Fruit fly (Drosophila melanogaster) whole organism, embryonic: ENCODE measurements around the gene Trs20.

ENCODE experiments used
- Adf1 ChIP-seq: fragments of 200-800 bp; sonication (Bioruptor generic); IDR thresholded peaks from 2 replicates; pipeline ENCODE4 v1.3.6; 2022; ENCODE audit warnings: missing biosample characterization, missing genetic modification characterization
- BtbVII ChIP-seq: fragments of 200-800 bp; sonication (Bioruptor generic); optimal IDR thresholded peaks from 3 replicates; lab custom pipeline; 2017; ENCODE audit warnings: missing biosample characterization, mild to moderate bottlenecking, missing genetic modification characterization
- Bteb2 ChIP-seq: fragments of 200-800 bp; sonication (Bioruptor generic); optimal IDR thresholded peaks from 2 replicates; lab custom pipeline; 2016; ENCODE audit warnings: missing biosample characterization, missing genetic modification characterization
- CG12155 ChIP-seq: fragments of 200-800 bp; sonication (Bioruptor generic); optimal IDR thresholded peaks from 3 replicates; lab custom pipeline; 2016; ENCODE audit warnings: missing biosample characterization, missing genetic modification characterization
- CG13296 ChIP-seq: fragments of 200-800 bp; sonication (Bioruptor generic); optimal IDR thresholded peaks from 3 replicates; lab custom pipeline; 2018; ENCODE audit warnings: missing biosample characterization, mild to moderate bottlenecking, missing genetic modification characterization
- CG13894 ChIP-seq: fragments of 200-800 bp; sonication (Bioruptor generic); optimal IDR thresholded peaks from 3 replicates; lab custom pipeline; 2018; ENCODE audit warnings: missing biosample characterization, mild to moderate bottlenecking, missing genetic modification characterization, moderate library complexity
- CG14014 ChIP-seq: fragments of 200-800 bp; sonication (Bioruptor generic); IDR thresholded peaks from 2 replicates; pipeline ENCODE4 v1.3.6; 2022; ENCODE audit warnings: missing biosample characterization, missing genetic modification characterization
- CG14441 ChIP-seq: fragments of 200-800 bp; sonication (Bioruptor generic); IDR thresholded peaks from 2 replicates; pipeline ENCODE4 v1.3.6; 2022; ENCODE audit warnings: missing biosample characterization, missing genetic modification characterization
- CG15011 ChIP-seq: fragments of 200-800 bp; sonication (Bioruptor generic); optimal IDR thresholded peaks from 3 replicates; lab custom pipeline; 2018; ENCODE audit warnings: missing biosample characterization, mild to moderate bottlenecking, missing genetic modification characterization
- CG1792 ChIP-seq: fragments of 200-800 bp; sonication (Bioruptor generic); optimal IDR thresholded peaks from 2 replicates; lab custom pipeline; 2016; ENCODE audit warnings: missing biosample characterization, missing genetic modification characterization
- CG31365 ChIP-seq: fragments of 200-800 bp; sonication (Bioruptor generic); optimal IDR thresholded peaks from 2 replicates; lab custom pipeline; 2018; ENCODE audit warnings: missing biosample characterization, mild to moderate bottlenecking, missing genetic modification characterization
- CG3163 ChIP-seq: fragments of 200-800 bp; sonication (Bioruptor generic); optimal IDR thresholded peaks from 3 replicates; lab custom pipeline; 2016; ENCODE audit warnings: missing biosample characterization, missing genetic modification characterization
- CG34376 ChIP-seq: fragments of 200-800 bp; sonication (Bioruptor generic); optimal IDR thresholded peaks from 2 replicates; lab custom pipeline; 2018; ENCODE audit warnings: missing biosample characterization, mild to moderate bottlenecking, missing genetic modification characterization
- CG6683 ChIP-seq: fragments of 200-800 bp; sonication (Bioruptor generic); optimal IDR thresholded peaks from 2 replicates; lab custom pipeline; 2017; ENCODE audit warnings: missing biosample characterization, mild to moderate bottlenecking, missing genetic modification characterization, missing genetic modification reagents
- CG6765 ChIP-seq: fragments of 200-800 bp; sonication (Bioruptor generic); optimal IDR thresholded peaks from 3 replicates; lab custom pipeline; 2017; ENCODE audit warnings: missing biosample characterization, mild to moderate bottlenecking, missing genetic modification characterization
- CG7372 ChIP-seq: fragments of 200-800 bp; sonication (Bioruptor generic); IDR thresholded peaks from 2 replicates; pipeline ENCODE4 v1.3.6; 2022; ENCODE audit warnings: missing biosample characterization, missing genetic modification characterization
- CG8944 ChIP-seq: fragments of 200-800 bp; sonication (Bioruptor generic); optimal IDR thresholded peaks from 3 replicates; lab custom pipeline; 2016; ENCODE audit warnings: missing biosample characterization, missing genetic modification characterization
- Chrac-16 ChIP-seq: fragments of 200-800 bp; sonication (Bioruptor generic); optimal IDR thresholded peaks from 3 replicates; lab custom pipeline; 2016; ENCODE audit warnings: missing biosample characterization, missing genetic modification characterization
- D19A ChIP-seq: fragments of 200-800 bp; optimal IDR thresholded peaks from 3 replicates; lab custom pipeline; 2019; ENCODE audit warnings: missing biosample characterization, mild to moderate bottlenecking, missing genetic modification characterization, moderate library complexity
- Dfd ChIP-seq, 2 experiments: fragments of >200 bp; optimal IDR thresholded peaks; 2 replicates each; lab custom pipeline; 2017; ENCODE audit warnings: missing biosample characterization in 2 of 2, missing genetic modification characterization in 2 of 2
- Doc3 ChIP-seq: fragments of 200-800 bp; sonication (Bioruptor generic); IDR thresholded peaks from 3 replicates; pipeline ENCODE4 v1.3.6; 2022; ENCODE audit warnings: missing biosample characterization, missing genetic modification characterization; ENCODE audit not compliant: partially characterized antibody
- E2f2 ChIP-seq: fragments of 200-800 bp; sonication (Bioruptor generic); IDR thresholded peaks from 2 replicates; pipeline ENCODE4 v1.3.6; 2022; ENCODE audit warnings: missing biosample characterization, missing genetic modification characterization
- Fer2 ChIP-seq: fragments of 200-800 bp; sonication (Bioruptor generic); optimal IDR thresholded peaks from 2 replicates; lab custom pipeline; 2018; ENCODE audit warnings: missing biosample characterization, mild to moderate bottlenecking, missing genetic modification characterization, moderate library complexity
- Gug ChIP-seq: fragments of 200-800 bp; sonication (Bioruptor generic); IDR thresholded peaks from 4 replicates; pipeline ENCODE4 v1.3.6; 2022; ENCODE audit warnings: missing biosample characterization, missing genetic modification characterization
- Hr78 ChIP-seq, 2 experiments: fragments of 200-800 bp in 1 of 2; fragments of >200 bp in 1 of 2; sonication (Bioruptor generic) in 1 of 2; optimal IDR thresholded peaks; 2 replicates each; lab custom pipeline; 2017 to 2019; ENCODE audit warnings: missing biosample characterization in 2 of 2, missing genetic modification characterization in 2 of 2, mild to moderate bottlenecking in 1 of 2, moderate library complexity in 1 of 2
- NfI ChIP-seq: fragments of 200-800 bp; sonication (Bioruptor generic); optimal IDR thresholded peaks from 3 replicates; lab custom pipeline; 2018; ENCODE audit warnings: missing biosample characterization, mild to moderate bottlenecking, missing genetic modification characterization, moderate library complexity
- Opbp ChIP-seq: fragments of 200-800 bp; sonication (Bioruptor generic); IDR thresholded peaks from 3 replicates; pipeline ENCODE4 v1.3.6; 2022; ENCODE audit warnings: missing biosample characterization, missing genetic modification characterization; ENCODE audit not compliant: partially characterized antibody
- Sin3A ChIP-seq: fragments of >200 bp; optimal IDR thresholded peaks from 2 replicates; lab custom pipeline; 2018
- Sry-δ ChIP-seq: fragments of 200-800 bp; sonication (Bioruptor generic); optimal IDR thresholded peaks from 2 replicates; lab custom pipeline; 2016; ENCODE audit warnings: missing biosample characterization, missing genetic modification characterization
- Tbp ChIP-seq: fragments of >200 bp; optimal IDR thresholded peaks from 2 replicates; lab custom pipeline; 2018; ENCODE audit warnings: missing biosample characterization, missing genetic modification characterization
- Trl ChIP-seq, 3 experiments: fragments of >200 bp in 2 of 3; fragments of 200-800 bp in 1 of 3; sonication (Bioruptor generic) in 1 of 3; optimal IDR thresholded peaks; 2 replicates in 1 of 3; 3 replicates in 2 of 3; lab custom pipeline; 2016 to 2017; ENCODE audit warnings: missing biosample characterization in 1 of 3, missing genetic modification characterization in 1 of 3
- ab ChIP-seq: fragments of 200-800 bp; sonication (Bioruptor generic); optimal IDR thresholded peaks from 2 replicates; lab custom pipeline; 2016; ENCODE audit warnings: missing biosample characterization, missing genetic modification characterization
- ac ChIP-seq: fragments of 200-800 bp; sonication (Bioruptor generic); optimal IDR thresholded peaks from 3 replicates; lab custom pipeline; 2017; ENCODE audit warnings: missing biosample characterization, mild to moderate bottlenecking, missing genetic modification characterization
- bab2 ChIP-seq: fragments of 200-800 bp; sonication (Bioruptor generic); optimal IDR thresholded peaks from 2 replicates; lab custom pipeline; 2016; ENCODE audit warnings: missing biosample characterization, missing genetic modification characterization
- crol ChIP-seq: fragments of 200-800 bp; sonication (Bioruptor generic); IDR thresholded peaks from 2 replicates; pipeline ENCODE4 v1.3.6; 2022; ENCODE audit warnings: missing biosample characterization, missing genetic modification characterization
- crp ChIP-seq, 2 experiments: fragments of 200-800 bp; sonication (Bioruptor generic); optimal IDR thresholded peaks; 2 replicates in 1 of 2; 3 replicates in 1 of 2; lab custom pipeline; 2017; ENCODE audit warnings: missing biosample characterization in 2 of 2, missing genetic modification characterization in 2 of 2, mild to moderate bottlenecking in 1 of 2, moderate library complexity in 1 of 2
- emc ChIP-seq: fragments of 200-800 bp; sonication (Bioruptor generic); optimal IDR thresholded peaks from 2 replicates; lab custom pipeline; 2016; ENCODE audit warnings: missing biosample characterization, missing genetic modification characterization
- h ChIP-seq: fragments of >200 bp; optimal IDR thresholded peaks from 2 replicates; lab custom pipeline; 2017
- insv ChIP-seq, 2 experiments: fragments of 200-800 bp; sonication (Bioruptor generic); optimal IDR thresholded peaks; 3 replicates each; lab custom pipeline; 2016 to 2018; ENCODE audit warnings: missing biosample characterization in 2 of 2, missing genetic modification characterization in 2 of 2
- mam ChIP-seq: fragments of 200-800 bp; sonication (Bioruptor generic); optimal IDR thresholded peaks from 3 replicates; lab custom pipeline; 2016; ENCODE audit warnings: missing biosample characterization, missing genetic modification characterization
- mld ChIP-seq: fragments of 200-800 bp; sonication (Bioruptor generic); IDR thresholded peaks from 3 replicates; pipeline ENCODE4 v1.3.6; 2022; ENCODE audit warnings: missing biosample characterization, missing genetic modification characterization; ENCODE audit not compliant: partially characterized antibody
- onecut ChIP-seq: fragments of 200-800 bp; sonication (Bioruptor generic); IDR thresholded peaks from 2 replicates; pipeline ENCODE4 v1.3.6; 2022; ENCODE audit warnings: missing biosample characterization, missing genetic modification characterization
- row ChIP-seq: fragments of 200-800 bp; sonication (Bioruptor generic); IDR thresholded peaks from 3 replicates; pipeline ENCODE4 v1.3.6; 2022; ENCODE audit warnings: missing biosample characterization, missing genetic modification characterization
- schlank ChIP-seq: fragments of 200-800 bp; sonication (Bioruptor generic); optimal IDR thresholded peaks from 2 replicates; lab custom pipeline; 2018; ENCODE audit warnings: missing biosample characterization, mild to moderate bottlenecking, missing genetic modification characterization
- tgo ChIP-seq: fragments of 200-800 bp; sonication (Bioruptor generic); IDR thresholded peaks from 3 replicates; pipeline ENCODE4 v1.3.6; 2022; ENCODE audit warnings: missing biosample characterization, missing genetic modification characterization
- toy ChIP-seq: fragments of 200-800 bp; sonication (Bioruptor generic); IDR thresholded peaks from 2 replicates; pipeline ENCODE4 v1.3.6; 2022; ENCODE audit warnings: missing biosample characterization, missing genetic modification characterization
- unpg ChIP-seq: fragments of 200-800 bp; sonication (Bioruptor generic); optimal IDR thresholded peaks from 3 replicates; lab custom pipeline; 2018; ENCODE audit warnings: missing biosample characterization, mild to moderate bottlenecking, missing genetic modification characterization, moderate library complexity
- vfl ChIP-seq: fragments of 200-800 bp; sonication (Bioruptor generic); optimal IDR thresholded peaks from 2 replicates; lab custom pipeline; 2016; ENCODE audit warnings: missing biosample characterization, missing genetic modification characterization
- wor ChIP-seq: fragments of 200-800 bp; sonication (Bioruptor generic); IDR thresholded peaks from 2 replicates; pipeline ENCODE4 v1.3.6; 2022; ENCODE audit warnings: missing biosample characterization, missing genetic modification characterization
- zen2 ChIP-seq: fragments of 200-800 bp; sonication (Bioruptor generic); IDR thresholded peaks from 3 replicates; pipeline ENCODE4 v1.3.6; 2022; ENCODE audit warnings: missing biosample characterization, missing genetic modification characterization; ENCODE audit not compliant: partially characterized antibody

The Trs20 gene

dm6 chr3L:16112069-16112820 is 19.2 kb downstream of the Trs20 start, which contains the start of gene Zn72D (continued):
- no peak for TF ChIP-seq vfl (GFP tag; lab: Kevin White, UChicago)
- TF ChIP-seq D19A (tag; lab: Kevin White, UChicago): no peak
- TF ChIP-seq schlank (tag; lab: Kevin White, UChicago): no peak
- peak; percentile 6; the same call in 2 of the 3 replicates for TF ChIP-seq Opbp (GFP tag; lab: Robert Waterston, UW)
- no peak for TF ChIP-seq Gug (GFP tag; lab: Robert Waterston, UW)
- TF ChIP-seq bab2: no peak
- no peak for TF ChIP-seq CG12155
- TF ChIP-seq Chrac-16 (GFP tag; lab: Kevin White, UChicago): no peak
- no peak for TF ChIP-seq CG15011 (GFP tag; lab: Kevin White, UChicago)
- TF ChIP-seq ac: no peak
- no peak for TF ChIP-seq CG3163
- TF ChIP-seq CG6683 (GFP tag; lab: Kevin White, UChicago): no peak
- no peak for TF ChIP-seq ab (GFP tag; lab: Kevin White, UChicago)
- TF ChIP-seq Fer2 (tag; lab: Kevin White, UChicago): no peak
- TF ChIP-seq CG31365 (tag; lab: Kevin White, UChicago): no peak
- peak; percentile 99 for TF ChIP-seq onecut (GFP tag; lab: Robert Waterston, UW)
- TF ChIP-seq emc (GFP tag; lab: Kevin White, UChicago): no peak
- no peak for TF ChIP-seq CG14441 (GFP tag; lab: Robert Waterston, UW)
- TF ChIP-seq Dfd (GFP tag; optimal IDR thresholded peaks at IDR 0.05; lab: Kevin White, UChicago): no peak
- peak; percentile 1 for TF ChIP-seq CG34376 (GFP tag; lab: Kevin White, UChicago)
- no peak for TF ChIP-seq crp (GFP tag; optimal IDR thresholded peaks at IDR 0.05; lab: Kevin White, UChicago)
- TF ChIP-seq E2f2 (GFP tag; lab: Robert Waterston, UW): 0 out of 2 replicates have a peak, but pooled peaks have one; percentile 18
- no peak for TF ChIP-seq Bteb2 (GFP tag; lab: Kevin White, UChicago)
- TF ChIP-seq Hr78 (GFP tag; optimal IDR thresholded peaks at IDR 0.05; lab: Kevin White, UChicago): no peak
- TF ChIP-seq h (lab: Kevin White, UChicago): no peak
- TF ChIP-seq CG14014 (GFP tag; lab: Robert Waterston, UW): no peak
- no peak for TF ChIP-seq mam (GFP tag; lab: Kevin White, UChicago)
- peak; percentile 73 for TF ChIP-seq Sin3A (lab: Kevin White, UChicago)
- no peak for TF ChIP-seq unpg
- no peak for TF ChIP-seq CG6765
- no peak for TF ChIP-seq tgo (GFP tag; lab: Robert Waterston, UW)
- TF ChIP-seq insv (GFP tag; optimal IDR thresholded peaks at IDR 0.05; lab: Kevin White, UChicago): no peak
- no peak for TF ChIP-seq Trl (optimal IDR thresholded peaks at IDR 0.05; lab: Kevin White, UChicago)
- TF ChIP-seq Trl (GFP tag; optimal IDR thresholded peaks at IDR 0.05; lab: Kevin White, UChicago): no peak
- TF ChIP-seq BtbVII: no peak
- no peak for TF ChIP-seq toy (GFP tag; lab: Robert Waterston, UW)
- no peak for TF ChIP-seq CG1792 (GFP tag; lab: Kevin White, UChicago)
- no peak for TF ChIP-seq Doc3
- TF ChIP-seq mld: 0 out of 3 replicates have a peak, but pooled peaks have one; percentile 7
- no peak for TF ChIP-seq CG13894
- no peak for TF ChIP-seq NfI (GFP tag; lab: Kevin White, UChicago)
- TF ChIP-seq wor (GFP tag; lab: Robert Waterston, UW): no peak
- no peak for TF ChIP-seq zen2 (GFP tag; lab: Robert Waterston, UW)
- no peak for TF ChIP-seq CG13296 (GFP tag; lab: Kevin White, UChicago)
- peak; percentile 72 for TF ChIP-seq Sry-δ (GFP tag; lab: Kevin White, UChicago)
- peak; percentile 28; the same call in 1 of the 3 replicates for TF ChIP-seq row (GFP tag; lab: Robert Waterston, UW)
- TF ChIP-seq CG7372 (GFP tag; lab: Robert Waterston, UW): no peak
- TF ChIP-seq CG8944 (GFP tag; lab: Kevin White, UChicago): no peak
- TF ChIP-seq crol: 0 out of 2 replicates have a peak, but pooled peaks have one; percentile 7
- TF ChIP-seq Adf1 (GFP tag; lab: Robert Waterston, UW): no peak
- TF ChIP-seq Tbp (GFP tag; lab: Kevin White, UChicago): no peak
